Worm (Caenorhabditis elegans) whole organism, L4/young adult: ENCODE results near the gene fbxa-10.

ENCODE experiments used
- W03F9.2 ChIP-seq: fragments of 150-350 bp; optimal IDR thresholded peaks from 2 replicates; lab custom pipeline; 2014; ENCODE audit warnings: missing biosample characterization, missing genetic modification characterization
- dao-5 ChIP-seq: sonication (generic microtip); optimal IDR thresholded peaks from 2 replicates; lab custom pipeline; 2016; ENCODE audit warnings: missing genotype, missing genetic modification characterization, moderate library complexity, missing compliant biosample characterization
- him-1 ChIP-seq: sonication (generic microtip); optimal IDR thresholded peaks from 2 replicates; lab custom pipeline; 2016; ENCODE audit warnings: missing genotype, missing genetic modification reagents, missing genetic modification characterization, missing compliant biosample characterization

- no peak for TF ChIP-seq dao-5
- no peak for TF ChIP-seq W03F9.2
- TF ChIP-seq him-1, result no peak
These were observed 44.9 kb upstream of the fbxa-10 start, which contains the start of gene F23H11.4 for ce11 chrIII:907311-907710.
